Worm (Caenorhabditis elegans) whole organism, young adult: ENCODE measurements around the gene cox-11.

Source experiments
- B0019.2 ChIP-seq: fragments of 200-800 bp; sonication (Bioruptor generic); conservative IDR thresholded peaks from 2 replicates; pipeline ENCODE4 v1.3.6; 2022; ENCODE audit warnings: missing genetic modification reagents, missing genetic modification characterization, missing compliant biosample characterization
- B0035.1 ChIP-seq: sonication (generic microtip); optimal IDR thresholded peaks from 2 replicates; lab custom pipeline; 2016; ENCODE audit warnings: missing genetic modification characterization, mild to moderate bottlenecking, missing compliant biosample characterization, missing genotype, missing genetic modification reagents
- B0261.1 ChIP-seq: sonication (generic microtip); optimal IDR thresholded peaks from 2 replicates; lab custom pipeline; 2016; ENCODE audit warnings: mild to moderate bottlenecking, missing genetic modification characterization, moderate library complexity, missing compliant biosample characterization
- F23B12.7 ChIP-seq: sonication (generic microtip); optimal IDR thresholded peaks from 2 replicates; lab custom pipeline; 2017; ENCODE audit warnings: missing genetic modification characterization, mild to moderate bottlenecking, missing compliant biosample characterization, antibody characterized with exemption, moderate library complexity; ENCODE audit not compliant: insufficient read depth
- F57A8.1 ChIP-seq: fragments of 200-800 bp; sonication (Bioruptor generic); optimal IDR thresholded peaks from 2 replicates; lab custom pipeline; 2018; ENCODE audit warnings: mild to moderate bottlenecking, missing genetic modification characterization, moderate library complexity, missing compliant biosample characterization
- K12H6.12 ChIP-seq: fragments of 200-800 bp; sonication (Bioruptor generic); optimal IDR thresholded peaks from 2 replicates; lab custom pipeline; 2018; ENCODE audit warnings: mild to moderate bottlenecking, missing genetic modification characterization, missing compliant biosample characterization
- T07F8.4 ChIP-seq: sonication (generic microtip); optimal IDR thresholded peaks from 2 replicates; lab custom pipeline; 2016; ENCODE audit warnings: mild to moderate bottlenecking, missing genetic modification characterization, moderate library complexity, missing compliant biosample characterization
- T26A5.8 ChIP-seq: sonication (generic microtip); optimal IDR thresholded peaks from 2 replicates; lab custom pipeline; 2016; ENCODE audit warnings: missing genetic modification characterization, missing compliant biosample characterization
- Y56A3A.18 ChIP-seq: fragments of 200-800 bp; sonication (Bioruptor generic); IDR thresholded peaks from 2 replicates; pipeline ENCODE4 v1.3.6; 2022; ENCODE audit warnings: missing genetic modification reagents, missing genetic modification characterization, missing compliant biosample characterization
- Y79H2A.3 ChIP-seq: fragments of 200-800 bp; sonication (Bioruptor generic); conservative IDR thresholded peaks from 2 replicates; pipeline ENCODE4 v1.3.6; 2022; ENCODE audit warnings: missing genetic modification reagents, missing genetic modification characterization, missing compliant biosample characterization
- akir-1 ChIP-seq: fragments of 200-800 bp; sonication (Bioruptor generic); optimal IDR thresholded peaks from 2 replicates; lab custom pipeline; 2018; ENCODE audit warnings: mild to moderate bottlenecking, missing genetic modification characterization, moderate library complexity, missing compliant biosample characterization
- aptf-2 ChIP-seq: fragments of 200-800 bp; sonication (Bioruptor generic); conservative IDR thresholded peaks from 2 replicates; pipeline ENCODE4 v1.3.6; 2022; ENCODE audit warnings: missing genetic modification reagents, missing genetic modification characterization, missing compliant biosample characterization
- aptf-3 ChIP-seq: fragments of 200-800 bp; sonication (Bioruptor generic); IDR thresholded peaks from 2 replicates; pipeline ENCODE4 v1.3.6; 2022; ENCODE audit warnings: missing genetic modification characterization, missing compliant biosample characterization
- bed-1 ChIP-seq: fragments of 200-800 bp; sonication (Bioruptor generic); IDR thresholded peaks from 2 replicates; pipeline ENCODE4 v1.3.6; 2022; ENCODE audit warnings: missing genetic modification reagents, missing genetic modification characterization, missing compliant biosample characterization
- ceh-100 ChIP-seq: fragments of 200-800 bp; sonication (Bioruptor generic); IDR thresholded peaks from 2 replicates; pipeline ENCODE4 v1.3.6; 2022; ENCODE audit warnings: missing genetic modification reagents, missing genetic modification characterization, missing compliant biosample characterization
- ceh-91 ChIP-seq: fragments of 200-800 bp; sonication (Bioruptor generic); IDR thresholded peaks from 2 replicates; pipeline ENCODE4 v1.3.6; 2022; ENCODE audit warnings: missing genetic modification reagents, missing genetic modification characterization, missing compliant biosample characterization
- chd-7 ChIP-seq: sonication (generic microtip); optimal IDR thresholded peaks from 2 replicates; lab custom pipeline; 2016; ENCODE audit warnings: mild to moderate bottlenecking, missing genetic modification characterization, moderate library complexity, missing compliant biosample characterization
- die-1 ChIP-seq: sonication (generic microtip); optimal IDR thresholded peaks from 2 replicates; lab custom pipeline; 2016; ENCODE audit warnings: missing genotype, mild to moderate bottlenecking, missing genetic modification characterization, missing compliant biosample characterization
- efl-1 ChIP-seq: fragments of 150-350 bp; optimal IDR thresholded peaks from 2 replicates; lab custom pipeline; 2014; ENCODE audit warnings: missing biosample characterization, missing genetic modification reagents, missing genetic modification characterization
- egl-18 ChIP-seq: fragments of 200-800 bp; sonication (Bioruptor generic); IDR thresholded peaks from 2 replicates; pipeline ENCODE4 v1.3.6; 2022; ENCODE audit warnings: missing genetic modification reagents, missing genetic modification characterization, missing compliant biosample characterization
- egl-44 ChIP-seq: fragments of 200-800 bp; sonication (Bioruptor generic); IDR thresholded peaks from 2 replicates; pipeline ENCODE4 v1.3.6; 2022; ENCODE audit warnings: missing genetic modification reagents, missing genetic modification characterization, missing compliant biosample characterization
- ets-4 ChIP-seq: fragments of 200-800 bp; sonication (Bioruptor generic); optimal IDR thresholded peaks from 2 replicates; lab custom pipeline; 2018; ENCODE audit warnings: mild to moderate bottlenecking, missing genetic modification characterization, missing compliant biosample characterization
- fkh-3 ChIP-seq: sonication (generic microtip); optimal IDR thresholded peaks from 2 replicates; lab custom pipeline; 2016; ENCODE audit warnings: mild to moderate bottlenecking, missing genetic modification characterization, missing compliant biosample characterization
- him-1 ChIP-seq: sonication (generic microtip); optimal IDR thresholded peaks from 2 replicates; lab custom pipeline; 2016; ENCODE audit warnings: missing genotype, missing genetic modification reagents, missing genetic modification characterization, missing compliant biosample characterization
- lin-35 ChIP-seq, 3 experiments: fragments of 150-350 bp in 2 of 3; sonication (generic microtip) in 1 of 3; optimal IDR thresholded peaks; 2 replicates each; lab custom pipeline; 2014 to 2018; ENCODE audit warnings: missing biosample characterization in 3 of 3, missing genetic modification characterization in 3 of 3, missing genetic modification reagents in 3 of 3
- lin-54 ChIP-seq: fragments of 200-800 bp; sonication (Bioruptor generic); optimal IDR thresholded peaks from 2 replicates; lab custom pipeline; 2018; ENCODE audit warnings: mild to moderate bottlenecking, missing genetic modification characterization, missing compliant biosample characterization
- madf-3 ChIP-seq: fragments of 200-800 bp; sonication (Bioruptor generic); IDR thresholded peaks from 2 replicates; pipeline ENCODE4 v1.3.6; 2022; ENCODE audit warnings: missing genetic modification reagents, missing genetic modification characterization, missing compliant biosample characterization
- mcd-1 ChIP-seq: fragments of 200-800 bp; sonication (Bioruptor generic); IDR thresholded peaks from 2 replicates; pipeline ENCODE4 v1.3.6; 2022; ENCODE audit warnings: missing genetic modification reagents, missing genetic modification characterization, missing compliant biosample characterization
- nfya-2 ChIP-seq: fragments of 200-800 bp; sonication (Bioruptor generic); IDR thresholded peaks from 2 replicates; pipeline ENCODE4 v1.3.6; 2022; ENCODE audit warnings: missing genetic modification reagents, missing genetic modification characterization, missing compliant biosample characterization
- somi-1 ChIP-seq: fragments of 200-800 bp; sonication (Bioruptor generic); optimal IDR thresholded peaks from 2 replicates; lab custom pipeline; 2018; ENCODE audit warnings: mild to moderate bottlenecking, missing genetic modification characterization, missing compliant biosample characterization
- xnd-1 ChIP-seq: sonication (generic microtip); optimal IDR thresholded peaks from 2 replicates; lab custom pipeline; 2016; ENCODE audit warnings: missing genotype, missing genetic modification reagents, missing genetic modification characterization, missing compliant biosample characterization
- ztf-26 ChIP-seq: sonication (generic microtip); optimal IDR thresholded peaks from 2 replicates; lab custom pipeline; 2017; ENCODE audit warnings: missing genetic modification characterization, missing compliant biosample characterization

The cox-11 gene

ce11 chrIV:13209566-13209965 lies 34.6 kb upstream of the cox-11 start, which contains the start of gene C48D1.9:
Gene C48D1.9, minus strand, starts transcription at chrIV:13209666.
- TF ChIP-seq lin-54 (GFP tag; lab: Kevin White, UChicago) (no peak), ceh-91 (no peak), egl-44 (GFP tag; lab: Robert Waterston, UW) (no peak), him-1 (no peak), aptf-2 (GFP tag; lab: Robert Waterston, UW) (no peak), ztf-26 (tag; lab: Kevin White, UChicago) (no peak), chd-7 (tag; lab: Kevin White, UChicago) (no peak)
- TF ChIP-seq, all 124 proteins: peak for 0

ce11 chrIV:13214466-13214865 lies 29.7 kb upstream of the cox-11 start, which contains the start of gene cho-1:
Gene cho-1, minus strand, starts transcription at chrIV:13214566.
- TF ChIP-seq F57A8.1 (GFP tag; lab: Kevin White, UChicago) (no peak), B0035.1 (tag; lab: Kevin White, UChicago) (no peak), egl-18 (GFP tag; lab: Robert Waterston, UW) (no peak), T26A5.8 (no peak), Y79H2A.3 (no peak), nfya-2 (GFP tag; lab: Robert Waterston, UW) (no peak), xnd-1 (tag; lab: Kevin White, UChicago) (no peak), bed-1 (GFP tag; lab: Robert Waterston, UW) (no peak), fkh-3 (no peak), K12H6.12 (no peak), T07F8.4 (tag; lab: Kevin White, UChicago) (no peak)

DNA sequence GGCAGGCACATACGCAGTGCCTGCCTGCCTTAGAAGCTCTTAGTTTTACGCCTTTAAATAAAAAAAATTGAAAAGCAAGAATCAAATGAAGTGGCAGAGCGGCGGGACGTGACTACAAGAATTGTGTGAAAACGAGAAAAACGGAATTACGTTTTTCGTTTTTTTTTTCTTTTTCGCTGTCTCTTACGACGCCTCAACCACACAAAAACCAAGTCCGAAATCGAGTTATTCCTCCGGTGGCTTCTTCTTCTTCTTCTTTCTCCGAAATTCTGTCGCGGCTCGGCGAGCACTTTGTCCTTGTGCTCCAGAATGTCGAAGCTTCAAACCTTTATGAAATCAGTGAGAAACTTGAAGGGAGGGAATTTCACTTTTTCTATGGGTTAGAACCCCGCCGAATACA lies 23.5 kb upstream of the cox-11 start:
- TF ChIP-seq egl-18 (GFP tag; lab: Robert Waterston, UW), result no peak
- TF ChIP-seq Y56A3A.18 (GFP tag; lab: Robert Waterston, UW), result no peak

ce11 chrIV:13221657-13222056 lies 22.5 kb upstream of the cox-11 start, which contains the start of gene C48D1.5:
Gene C48D1.5, plus strand, starts transcription at chrIV:13221957.
- no peak for TF ChIP-seq akir-1
- TF ChIP-seq F23B12.7 (tag; lab: Kevin White, UChicago), result no peak
- TF ChIP-seq B0019.2 (GFP tag; lab: Robert Waterston, UW), result no peak
- TF ChIP-seq, all 124 proteins: peak for 0

DNA sequence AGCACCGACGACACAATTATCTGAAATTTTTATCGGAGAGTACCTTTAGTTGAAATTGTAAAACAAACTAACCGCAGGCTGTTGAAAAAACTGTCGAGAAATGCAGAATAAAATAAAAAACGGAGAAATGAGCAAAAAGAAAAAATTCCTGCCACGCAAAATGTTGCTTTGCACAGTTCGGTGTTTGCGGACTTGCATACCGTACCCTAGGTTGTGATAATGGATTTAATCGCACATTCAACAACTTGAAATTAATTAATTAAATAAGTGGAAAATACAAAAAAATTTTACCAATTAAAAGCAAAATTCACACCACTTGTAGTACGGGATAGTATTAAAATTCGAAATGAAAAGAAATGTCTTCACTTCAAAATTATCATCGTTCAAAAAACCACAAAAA lies 12.7 kb upstream of the cox-11 start:
- TF ChIP-seq die-1 (tag; lab: Kevin White, UChicago), result no peak

ce11 chrIV:13236485-13236884 lies 7.6 kb upstream of the cox-11 start, which contains the start of gene pwp-1:
Gene pwp-1, minus strand, starts transcription at chrIV:13236585.
- no peak for TF ChIP-seq ztf-26 (tag; lab: Kevin White, UChicago)
- no peak for TF ChIP-seq efl-1 (GFP tag; lab: Kevin White, UChicago)
- TF ChIP-seq akir-1, result no peak
- no peak for TF ChIP-seq somi-1 (GFP tag; lab: Kevin White, UChicago)
- TF ChIP-seq madf-3 (GFP tag; lab: Robert Waterston, UW), result no peak
- TF ChIP-seq ets-4 (GFP tag; lab: Kevin White, UChicago), result no peak
- no peak for TF ChIP-seq lin-35 (GFP tag; optimal IDR thresholded peaks at IDR 0.05; lab: Kevin White, UChicago)
- TF ChIP-seq egl-44 (GFP tag; lab: Robert Waterston, UW), result no peak
- no peak for TF ChIP-seq B0261.1 (tag; lab: Kevin White, UChicago)
- TF ChIP-seq mcd-1 (GFP tag; lab: Robert Waterston, UW), result no peak
- no peak for TF ChIP-seq xnd-1 (tag; lab: Kevin White, UChicago)
- no peak for TF ChIP-seq ceh-100 (GFP tag; lab: Robert Waterston, UW)
- no peak for TF ChIP-seq aptf-3 (GFP tag; lab: Robert Waterston, UW)
- no peak for TF ChIP-seq die-1 (tag; lab: Kevin White, UChicago)
